Fruit fly (Drosophila melanogaster) whole organism, embryonic: ENCODE data around the gene CG15011.

ENCODE experiments used
- Hsf ChIP-seq: fragments of 200-800 bp; sonication (Bioruptor generic); optimal IDR thresholded peaks from 3 replicates; lab custom pipeline; 2016; ENCODE audit warnings: missing biosample characterization, missing genetic modification characterization
- pan ChIP-seq, 4 experiments: fragments of >200 bp in 3 of 4; fragments of 200-800 bp in 1 of 4; sonication (Bioruptor generic) in 1 of 4; optimal IDR thresholded peaks in 3 of 4; IDR thresholded peaks in 1 of 4; 2 replicates each; pipeline versions ENCODE4 v1.3.6 to Lab custom; 2017 to 2022; ENCODE audit warnings: missing biosample characterization in 2 of 4, missing genetic modification characterization in 2 of 4, mixed read lengths in 1 of 4
- sqz ChIP-seq: fragments of 200-800 bp; sonication (Bioruptor generic); optimal IDR thresholded peaks from 3 replicates; lab custom pipeline; 2018; ENCODE audit warnings: missing biosample characterization, mild to moderate bottlenecking, missing genetic modification characterization

- TF ChIP-seq Hsf (no peak), sqz (GFP tag; lab: Kevin White, UChicago) (no peak), pan (optimal IDR thresholded peaks at IDR 0.05; lab: Kevin White, UChicago) (no peak), pan (GFP tag; optimal IDR thresholded peaks at IDR 0.05 in 1 of 2, IDR thresholded peaks at IDR 0.05 in 1 of 2) (no peak)
Observed at dm6 chr3L:4252862-4253610, 5.9 kb downstream of the CG15011 start.
